Worm (Caenorhabditis elegans): ENCODE measurements around the gene ZC443.1.

DNA sequence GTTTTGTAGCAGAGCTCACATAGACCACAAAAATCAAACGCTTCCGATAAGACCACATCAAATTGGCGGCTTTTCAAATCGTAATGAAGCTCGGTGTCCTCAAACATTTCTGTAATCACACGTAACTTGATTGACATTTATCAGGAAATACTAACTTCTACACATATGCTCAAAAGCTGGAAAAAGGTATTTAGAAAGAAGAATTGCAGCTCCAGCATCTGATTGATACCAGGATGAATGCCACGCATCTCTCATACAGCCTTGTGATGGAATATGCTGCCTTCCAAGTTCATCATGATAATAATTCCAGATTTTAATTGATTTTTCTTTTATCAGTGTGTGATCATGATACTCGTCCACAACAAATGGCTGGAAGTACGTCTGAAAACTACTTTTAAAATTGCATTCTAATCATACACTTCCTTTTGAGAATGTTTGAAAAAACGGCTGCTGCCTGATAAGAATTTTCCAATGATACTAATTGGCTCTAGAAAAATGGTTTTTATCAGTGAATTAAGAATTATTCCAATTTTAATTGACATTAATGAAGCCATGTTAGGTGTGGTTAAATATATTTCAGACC lies 12.9 kb downstream of the ZC443.1 start:
- no peak for TF ChIP-seq ets-4 (tag; optimal IDR thresholded peaks at IDR 0.05)
- no peak for TF ChIP-seq ztf-16 (tag; optimal IDR thresholded peaks at IDR 0.05)
